Fruit fly (Drosophila melanogaster) whole organism, prepupa: ENCODE measurements around the gene Yp2.

Experiments used
- CG3919 ChIP-seq: fragments of 200-800 bp; sonication (Bioruptor generic); optimal IDR thresholded peaks from 3 replicates; lab custom pipeline; 2016; ENCODE audit warnings: missing biosample characterization, missing genetic modification characterization
- Hr38 ChIP-seq: sonication (Bioruptor generic); optimal IDR thresholded peaks from 2 replicates; lab custom pipeline; 2016; ENCODE audit warnings: missing biosample characterization, missing genetic modification characterization
- salr ChIP-seq, 2 experiments: fragments of 200-800 bp; sonication (Bioruptor generic); optimal IDR thresholded peaks; 3 replicates each; lab custom pipeline; 2016 to 2018; ENCODE audit warnings: missing biosample characterization in 2 of 2, missing genetic modification characterization in 2 of 2, mild to moderate bottlenecking in 1 of 2

dm6 chrX:10071516-10071915, 19.1 kb upstream of the Yp2 start:
- TF ChIP-seq Hr38 (GFP tag; lab: Kevin White, UChicago) = no peak
- no peak for TF ChIP-seq CG3919 (GFP tag; lab: Kevin White, UChicago)
- no peak for TF ChIP-seq salr (GFP tag; optimal IDR thresholded peaks at IDR 0.05; lab: Kevin White, UChicago)
